Worm (Caenorhabditis elegans) whole organism, L1 larva: ENCODE results near the gene irld-6.

Experiments used
- aly-2 ChIP-seq: fragments of 150-350 bp; optimal IDR thresholded peaks from 2 replicates; lab custom pipeline; 2014; ENCODE audit warnings: missing biosample characterization, missing genetic modification characterization
- blmp-1 ChIP-seq: fragments of 150-350 bp; optimal IDR thresholded peaks from 2 replicates; lab custom pipeline; 2014; ENCODE audit warnings: missing biosample characterization, missing genetic modification characterization
- dpl-1 ChIP-seq, 3 experiments: fragments of 150-350 bp in 2 of 3; sonication (generic microtip) in 1 of 3; optimal IDR thresholded peaks; 2 replicates each; lab custom pipeline; 2014 to 2017; ENCODE audit warnings: missing biosample characterization in 3 of 3, missing genetic modification characterization in 3 of 3, missing genetic modification reagents in 3 of 3
- fkh-4 ChIP-seq: sonication (generic microtip); optimal IDR thresholded peaks from 2 replicates; lab custom pipeline; 2016; ENCODE audit warnings: missing compliant biosample characterization, missing genetic modification characterization, borderline replicate concordance
- irx-1 ChIP-seq: sonication (generic microtip); optimal IDR thresholded peaks from 2 replicates; lab custom pipeline; 2016; ENCODE audit warnings: missing genetic modification characterization, missing compliant biosample characterization
- lin-39 ChIP-seq: fragments of 150-350 bp; optimal IDR thresholded peaks from 2 replicates; lab custom pipeline; 2014; ENCODE audit warnings: missing biosample characterization, missing genetic modification reagents, missing genetic modification characterization
- nhr-90 ChIP-seq: sonication (generic microtip); optimal IDR thresholded peaks from 2 replicates; lab custom pipeline; 2016; ENCODE audit warnings: mild to moderate bottlenecking, missing genetic modification characterization, missing compliant biosample characterization; ENCODE audit not compliant: poor library complexity
- rnt-1 ChIP-seq: sonication (generic microtip); optimal IDR thresholded peaks from 2 replicates; lab custom pipeline; 2016; ENCODE audit warnings: mild to moderate bottlenecking, missing genetic modification characterization, moderate library complexity, missing compliant biosample characterization
- sup-37 ChIP-seq: fragments of 200-800 bp; sonication (Bioruptor generic); optimal IDR thresholded peaks from 2 replicates; lab custom pipeline; 2018; ENCODE audit warnings: mild to moderate bottlenecking, missing genetic modification characterization, missing compliant biosample characterization
- unc-130 ChIP-seq: fragments of 150-350 bp; optimal IDR thresholded peaks from 2 replicates; lab custom pipeline; 2017; ENCODE audit warnings: missing biosample characterization, missing genetic modification characterization, inconsistent platforms

DNA sequence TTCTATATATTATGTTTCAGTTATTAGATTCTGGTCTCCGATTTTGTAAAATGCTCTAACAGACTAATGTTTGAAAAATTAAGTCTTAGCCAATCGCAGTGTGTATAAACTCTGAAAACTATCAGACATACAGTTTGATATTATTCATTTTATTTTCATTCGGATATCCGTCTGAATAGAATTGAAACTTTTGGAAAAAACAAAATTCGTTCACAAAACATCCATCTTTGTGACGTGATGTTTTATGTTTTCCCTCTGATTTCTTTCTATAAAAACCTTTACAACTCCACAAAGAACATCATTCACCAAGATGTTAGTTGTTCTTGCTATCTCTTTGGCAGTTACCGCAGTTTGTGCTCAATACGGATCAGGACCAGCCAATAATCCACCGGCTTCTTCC lies 36.9 kb upstream of the irld-6 start, which contains the start of gene ule-3:
- TF ChIP-seq fkh-4 (tag; lab: Kevin White, UChicago), result no peak
- TF ChIP-seq nhr-90 (tag; lab: Kevin White, UChicago), result no peak
- TF ChIP-seq blmp-1, result no peak
- TF ChIP-seq irx-1, result no peak
- TF ChIP-seq aly-2 (tag; lab: Kevin White, UChicago), result no peak
- no peak for TF ChIP-seq sup-37 (GFP tag; lab: Kevin White, UChicago)
- TF ChIP-seq unc-130 (tag; lab: Kevin White, UChicago), result no peak
- TF ChIP-seq lin-39 (tag; lab: Kevin White, UChicago), result no peak
- no peak for TF ChIP-seq dpl-1 (GFP tag; optimal IDR thresholded peaks at IDR 0.05; lab: Kevin White, UChicago)
- TF ChIP-seq rnt-1 (tag; lab: Kevin White, UChicago), result no peak
